Worm (Caenorhabditis elegans): ENCODE results near the gene tofu-6.

DNA sequence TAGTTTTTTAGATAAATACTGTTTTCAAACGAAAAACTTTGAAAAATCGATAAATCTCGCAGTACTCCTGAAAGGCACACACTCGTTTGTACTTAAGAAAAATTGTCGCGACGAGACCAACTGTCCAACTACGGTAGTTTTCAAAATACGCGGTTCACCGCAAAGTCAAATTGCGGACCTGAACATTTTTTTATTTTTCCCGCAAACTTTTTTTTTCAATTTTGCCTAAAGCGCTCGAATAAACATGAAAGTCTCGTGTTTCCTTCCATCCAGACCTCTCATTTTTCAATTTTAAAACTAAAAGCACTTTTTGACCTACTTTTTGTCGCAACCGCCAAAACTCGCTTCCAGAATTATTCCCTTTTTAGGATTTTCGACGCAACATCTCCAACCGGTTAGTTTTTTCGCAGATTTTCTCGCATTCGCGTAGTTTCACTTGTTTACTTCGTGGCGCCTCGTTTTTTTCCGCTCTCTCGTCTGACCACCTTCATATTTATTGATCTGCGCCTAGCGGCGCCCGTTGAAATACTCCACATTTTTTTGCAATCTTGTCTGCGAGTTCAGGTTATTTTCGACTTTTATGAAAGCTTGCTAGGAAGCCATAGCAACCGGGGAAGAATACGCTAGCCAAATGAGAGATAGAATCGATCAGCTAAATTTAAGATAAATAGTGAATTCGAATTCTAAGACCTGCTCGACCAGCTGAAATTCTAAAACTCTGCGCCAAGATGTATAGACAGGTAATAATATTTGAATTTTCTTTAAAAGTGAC is 43.4 kb upstream of the tofu-6 start, which contains the start of gene prdx-2:
- no peak for TF ChIP-seq ceh-83 (GFP tag; optimal IDR thresholded peaks at IDR 0.05)
- no peak for TF ChIP-seq unc-62 (GFP tag; optimal IDR thresholded peaks at IDR 0.05)
- no peak for TF ChIP-seq pha-4 (tag; optimal IDR thresholded peaks at IDR 0.05)
- TF ChIP-seq unc-120 (tag; optimal IDR thresholded peaks at IDR 0.05; ENCODE audit: poor library complexity, severe bottlenecking): no peak
- TF ChIP-seq ceh-39 (tag; optimal IDR thresholded peaks at IDR 0.05): no peak
- peak; percentile 70 for TF ChIP-seq lsy-2 (tag; optimal IDR thresholded peaks at IDR 0.05)
- TF ChIP-seq nhr-2 (tag; optimal IDR thresholded peaks at IDR 0.05): no peak
- TF ChIP-seq ces-1 (GFP tag; optimal IDR thresholded peaks at IDR 0.05): no peak
- no peak for TF ChIP-seq nhr-12 (tag; optimal IDR thresholded peaks at IDR 0.05)
- no peak for TF ChIP-seq nhr-76 (tag; optimal IDR thresholded peaks at IDR 0.05)
- TF ChIP-seq nhr-28 (tag; optimal IDR thresholded peaks at IDR 0.05): no peak
- TF ChIP-seq nhr-237 (tag; optimal IDR thresholded peaks at IDR 0.05): no peak
- TF ChIP-seq elt-3 (tag; optimal IDR thresholded peaks at IDR 0.05): no peak
- TF ChIP-seq unc-39 (tag; optimal IDR thresholded peaks at IDR 0.05): no peak
